Comparison of ENCODE assay signal across 1 worm cellular context in genomic region chrX:7558928-7559455, ce11.
TF ChIP-seq lines count a peak whose summit lies in the region.

Gene PDB1.1, minus strand, starts transcription at chrX:7559085.
Gene F08C6.5, plus strand, starts transcription at chrX:7559405.

TF ChIP-seq in whole organism, L4 larva, 104 proteins besides CTCF, POLR2A, EP300 and RAD21 (continued from another document):
- TF ChIP-seq F26F4.8 (GFP tag; conservative IDR thresholded peaks at IDR 0.05; lab: Robert Waterston, UW) = no peak
- TF ChIP-seq fkh-10 (GFP tag; optimal IDR thresholded peaks at IDR 0.05; lab: Kevin White, UChicago) = no peak
- TF ChIP-seq tra-1 (GFP tag; IDR thresholded peaks at IDR 0.05; lab: Robert Waterston, UW) = no peak
